Fruit fly (Drosophila melanogaster): ENCODE data around the gene CG14961.
A peak's percentile ranks its signal among the peaks of the same experiment; 100 is the strongest.

DNA sequence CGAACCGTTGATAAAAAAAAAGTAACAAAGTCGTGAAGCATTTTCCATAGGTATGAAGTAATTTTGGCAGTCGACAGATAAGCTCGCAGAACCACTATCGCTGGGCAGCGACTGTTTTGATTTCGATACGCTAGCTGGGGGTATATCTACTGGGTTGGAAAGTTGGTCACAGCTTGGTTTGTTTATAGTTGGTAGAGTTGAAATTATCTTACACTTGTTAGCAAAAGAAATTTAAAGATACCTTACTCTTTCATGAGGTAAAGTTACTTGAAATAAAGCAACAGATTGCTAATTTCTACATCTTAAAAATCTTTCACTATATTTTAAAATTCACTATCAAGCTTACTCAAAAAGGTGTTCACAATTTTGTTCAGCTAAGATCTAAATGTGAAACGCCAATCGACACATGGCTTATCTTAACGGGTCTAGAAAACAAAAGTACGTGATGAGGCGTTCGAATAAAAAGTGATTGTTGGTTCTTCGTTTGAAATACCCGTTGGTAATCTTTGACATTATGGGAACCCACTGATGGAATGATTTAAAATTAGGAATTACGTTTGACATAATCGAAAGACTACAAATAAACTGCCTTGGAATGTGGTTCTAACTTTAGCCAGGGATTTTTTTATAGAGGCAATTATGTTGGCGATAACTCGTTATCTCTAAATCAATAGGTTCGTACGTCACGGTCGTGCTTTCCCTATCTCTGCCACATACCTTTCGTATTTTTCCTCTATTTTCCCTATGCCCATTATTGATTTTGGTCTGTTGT is 20.9 kb downstream of the CG14961 start:
- TF ChIP-seq psq (GFP tag; optimal IDR thresholded peaks at IDR 0.05) (no peak), Dif (GFP tag; optimal IDR thresholded peaks at IDR 0.05; ENCODE audit: partially characterized antibody) (no peak), OdsH (GFP tag; optimal IDR thresholded peaks at IDR 0.05) (peak; percentile 21), HLH106 (tag; optimal IDR thresholded peaks at IDR 0.05) (no peak), rgr (GFP tag; optimal IDR thresholded peaks at IDR 0.05) (peak; percentile 53), brk (GFP tag; optimal IDR thresholded peaks at IDR 0.05) (no peak), pan (optimal IDR thresholded peaks at IDR 0.05) (no peak), tai (GFP tag; optimal IDR thresholded peaks at IDR 0.05) (no peak)

All from whole organism, wandering third instar larva.